Fruit fly (Drosophila melanogaster) whole organism, wandering third instar larva: ENCODE measurements around the gene Ir7f.
A peak's percentile ranks its signal among the peaks of the same experiment; 100 is the strongest.

Experiments used
- Abd-B ChIP-seq: fragments of >200 bp; optimal IDR thresholded peaks from 2 replicates; lab custom pipeline; 2017; ENCODE audit warnings: missing biosample characterization, missing genetic modification characterization
- CG32264 ChIP-seq: fragments of 200-800 bp; sonication (Bioruptor generic); optimal IDR thresholded peaks from 2 replicates; lab custom pipeline; 2016; ENCODE audit warnings: missing biosample characterization, missing genetic modification characterization
- CG9705 ChIP-seq: fragments of 200-800 bp; sonication (Bioruptor generic); optimal IDR thresholded peaks from 2 replicates; lab custom pipeline; 2018; ENCODE audit warnings: missing biosample characterization, mild to moderate bottlenecking, missing genetic modification characterization
- CrebA ChIP-seq: fragments of 200-800 bp; sonication (Bioruptor generic); optimal IDR thresholded peaks from 2 replicates; lab custom pipeline; 2016; ENCODE audit warnings: missing biosample characterization, mild to moderate bottlenecking, missing genetic modification characterization, borderline replicate concordance
- Dfd ChIP-seq: fragments of >200 bp; optimal IDR thresholded peaks from 2 replicates; lab custom pipeline; 2017; ENCODE audit warnings: missing biosample characterization, missing genetic modification characterization
- Dif ChIP-seq: fragments of 200-275, 200-300 bp; sonication (Bioruptor generic); optimal IDR thresholded peaks from 2 replicates; lab custom pipeline; 2018; ENCODE audit warnings: missing biosample characterization, missing genetic modification characterization; ENCODE audit not compliant: partially characterized antibody
- GATAd ChIP-seq: sonication (Bioruptor generic); optimal IDR thresholded peaks from 2 replicates; lab custom pipeline; 2016; ENCODE audit warnings: missing biosample characterization, missing genetic modification characterization
- HLH106 ChIP-seq: fragments of 200-800 bp; optimal IDR thresholded peaks from 3 replicates; lab custom pipeline; 2019; ENCODE audit warnings: missing biosample characterization, mild to moderate bottlenecking, missing genetic modification characterization, moderate library complexity
- Hnf4 ChIP-seq: fragments of 200-800 bp; sonication (Bioruptor generic); optimal IDR thresholded peaks from 2 replicates; lab custom pipeline; 2016; ENCODE audit warnings: missing biosample characterization, mild to moderate bottlenecking, missing genetic modification characterization
- Hr78 ChIP-seq: fragments of >200 bp; optimal IDR thresholded peaks from 2 replicates; lab custom pipeline; 2017; ENCODE audit warnings: missing biosample characterization, missing genetic modification characterization
- Hr83 ChIP-seq: fragments of 200-300 bp; sonication (Bioruptor generic); optimal IDR thresholded peaks from 2 replicates; lab custom pipeline; 2016; ENCODE audit warnings: missing biosample characterization, mild to moderate bottlenecking, missing genetic modification characterization, moderate library complexity; ENCODE audit not compliant: poor library complexity, severe bottlenecking
- Jra ChIP-seq: sonication (Bioruptor generic); optimal IDR thresholded peaks from 2 replicates; lab custom pipeline; 2016; ENCODE audit warnings: missing biosample characterization, missing genetic modification characterization
- Mio ChIP-seq: sonication (Bioruptor generic); optimal IDR thresholded peaks from 2 replicates; lab custom pipeline; 2016; ENCODE audit warnings: missing biosample characterization, missing genetic modification characterization
- Myc ChIP-seq: fragments of >200 bp; optimal IDR thresholded peaks from 2 replicates; lab custom pipeline; 2017
- N ChIP-seq: fragments of >200 bp; optimal IDR thresholded peaks from 2 replicates; lab custom pipeline; 2018; ENCODE audit warnings: missing biosample characterization, missing external identifiers, missing genetic modification characterization
- OdsH ChIP-seq: fragments of 200-800 bp; sonication (Bioruptor generic); optimal IDR thresholded peaks from 2 replicates; lab custom pipeline; 2016; ENCODE audit warnings: missing biosample characterization, mild to moderate bottlenecking, missing genetic modification characterization
- Rel ChIP-seq, 2 experiments: fragments of 200-800 bp; sonication (Bioruptor generic) in 1 of 2; optimal IDR thresholded peaks; 2 replicates in 1 of 2; 3 replicates in 1 of 2; lab custom pipeline; 2016 to 2019; ENCODE audit warnings: mild to moderate bottlenecking in 2 of 2, missing biosample characterization in 2 of 2, missing genetic modification characterization in 2 of 2, moderate library complexity in 1 of 2
- Sp1 ChIP-seq: fragments of 200-800 bp; sonication (Bioruptor generic); optimal IDR thresholded peaks from 3 replicates; lab custom pipeline; 2019; ENCODE audit warnings: missing biosample characterization, mild to moderate bottlenecking, missing genetic modification characterization, moderate library complexity
- Vsx2 ChIP-seq: fragments of 200-300, 225-300 bp; sonication (Bioruptor generic); optimal IDR thresholded peaks from 2 replicates; lab custom pipeline; 2018; ENCODE audit warnings: missing biosample characterization, missing genetic modification characterization; ENCODE audit not compliant: partially characterized antibody
- br ChIP-seq: fragments of 200-800 bp; sonication (Bioruptor generic); optimal IDR thresholded peaks from 2 replicates; lab custom pipeline; 2016; ENCODE audit warnings: missing biosample characterization, missing genetic modification characterization
- brk ChIP-seq: fragments of 200-800 bp; sonication (Bioruptor generic); optimal IDR thresholded peaks from 2 replicates; lab custom pipeline; 2016; ENCODE audit warnings: missing biosample characterization, mild to moderate bottlenecking, missing genetic modification characterization
- dl ChIP-seq, 2 experiments: fragments of 175-275, 200-275 bp in 1 of 2; fragments of 200-275 bp in 1 of 2; sonication (Bioruptor generic); optimal IDR thresholded peaks; lab custom pipeline; 2018; ENCODE audit warnings: mild to moderate bottlenecking in 2 of 2, missing biosample characterization in 2 of 2, missing genetic modification characterization in 2 of 2, moderate library complexity in 2 of 2; ENCODE audit not compliant: partially characterized antibody in 2 of 2, insufficient read depth in 1 of 2
- dmrt93B ChIP-seq: fragments of 200-800 bp; sonication (Bioruptor generic); optimal IDR thresholded peaks from 2 replicates; lab custom pipeline; 2018; ENCODE audit warnings: missing biosample characterization, mild to moderate bottlenecking, missing genetic modification characterization
- dsf ChIP-seq: sonication (Bioruptor generic); optimal IDR thresholded peaks from 2 replicates; lab custom pipeline; 2016; ENCODE audit warnings: missing biosample characterization, missing genetic modification characterization, borderline replicate concordance
- ey ChIP-seq: fragments of 200-800 bp; sonication (Bioruptor generic); optimal IDR thresholded peaks from 2 replicates; lab custom pipeline; 2016; ENCODE audit warnings: missing biosample characterization, missing genetic modification characterization
- foxo ChIP-seq, 2 experiments: fragments of 200-800 bp; sonication (Bioruptor generic); optimal IDR thresholded peaks; 2 replicates in 1 of 2; 3 replicates in 1 of 2; lab custom pipeline; 2016 to 2017; ENCODE audit warnings: missing biosample characterization in 2 of 2, missing genetic modification characterization in 2 of 2
- fru ChIP-seq: fragments of 200-800 bp; sonication (Bioruptor generic); optimal IDR thresholded peaks from 3 replicates; lab custom pipeline; 2016; ENCODE audit warnings: missing biosample characterization, mild to moderate bottlenecking, missing genetic modification characterization
- h ChIP-seq: fragments of 200-800 bp; sonication (Bioruptor generic); optimal IDR thresholded peaks from 3 replicates; lab custom pipeline; 2016; ENCODE audit warnings: missing biosample characterization, mild to moderate bottlenecking, missing genetic modification characterization
- jim ChIP-seq: fragments of 175-275, 200-325 bp; sonication (Bioruptor generic); optimal IDR thresholded peaks from 2 replicates; lab custom pipeline; 2016; ENCODE audit warnings: missing biosample characterization, mild to moderate bottlenecking, missing genetic modification characterization
- lola ChIP-seq: fragments of >200 bp; optimal IDR thresholded peaks from 2 replicates; lab custom pipeline; 2017; ENCODE audit warnings: missing biosample characterization, missing genetic modification characterization
- pan ChIP-seq: fragments of >200 bp; optimal IDR thresholded peaks from 2 replicates; lab custom pipeline; 2017
- psq ChIP-seq: fragments of 200-800 bp; sonication (Bioruptor generic); optimal IDR thresholded peaks from 3 replicates; lab custom pipeline; 2017; ENCODE audit warnings: missing biosample characterization, mild to moderate bottlenecking, missing genetic modification characterization, moderate library complexity
- rgr ChIP-seq: fragments of 200-800 bp; sonication (Bioruptor generic); optimal IDR thresholded peaks from 3 replicates; lab custom pipeline; 2016; ENCODE audit warnings: missing biosample characterization, mild to moderate bottlenecking, missing genetic modification characterization
- sage ChIP-seq: fragments of 200-800 bp; sonication (Bioruptor generic); optimal IDR thresholded peaks from 2 replicates; lab custom pipeline; 2016; ENCODE audit warnings: missing biosample characterization, mild to moderate bottlenecking, missing genetic modification characterization
- sv ChIP-seq: fragments of 200-800 bp; sonication (Bioruptor generic); optimal IDR thresholded peaks from 3 replicates; lab custom pipeline; 2016; ENCODE audit warnings: missing biosample characterization, missing genetic modification characterization
- tai ChIP-seq: sonication (Bioruptor generic); optimal IDR thresholded peaks from 2 replicates; lab custom pipeline; 2016; ENCODE audit warnings: missing biosample characterization, missing genetic modification characterization
- usp ChIP-seq: fragments of >200 bp; optimal IDR thresholded peaks from 2 replicates; lab custom pipeline; 2017; ENCODE audit warnings: missing biosample characterization, missing genetic modification characterization
- woc ChIP-seq: sonication (Bioruptor generic); optimal IDR thresholded peaks from 2 replicates; lab custom pipeline; 2016; ENCODE audit warnings: missing biosample characterization, mild to moderate bottlenecking, missing genetic modification characterization

The Ir7f gene

DNA sequence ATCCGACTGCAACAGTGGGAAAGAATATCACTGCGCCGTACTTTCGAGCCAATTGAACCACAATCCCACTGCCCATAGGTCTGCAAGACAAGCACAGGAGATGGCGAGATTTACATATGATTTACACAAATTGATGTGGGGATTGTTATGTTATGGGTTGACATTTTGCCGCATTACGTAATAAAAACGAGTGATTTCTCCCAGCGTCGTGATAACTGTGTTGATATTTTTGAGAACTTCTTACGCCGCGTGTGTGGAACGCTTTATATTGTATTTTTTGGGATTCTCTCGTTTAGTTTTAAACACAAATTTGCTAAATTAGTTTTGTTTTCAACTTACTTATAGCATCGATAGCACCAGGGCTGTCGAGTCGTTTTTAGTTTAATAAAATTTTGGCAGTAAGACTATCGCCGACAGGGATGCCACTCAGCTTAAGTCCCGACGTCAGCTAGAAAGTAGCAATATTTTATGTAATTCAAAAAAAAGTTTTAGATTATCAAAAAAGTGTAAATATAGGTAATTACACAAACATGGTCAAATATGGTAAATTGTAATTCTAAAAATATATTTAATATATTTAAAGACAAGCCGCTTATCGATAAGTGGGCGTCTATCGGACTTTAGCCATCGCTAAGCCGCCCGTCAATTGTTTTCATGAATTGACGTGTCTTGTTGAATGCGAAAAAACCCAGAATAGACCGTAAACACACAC, 9.7 kb upstream of the Ir7f start, which contains the start of the genes CG45089, ND-MNLL and p115:
TSS of gene CG45089 (minus strand) at position 388 of the 712 bp plus-strand sequence.
TSS of gene ND-MNLL (minus strand) at position 388 of the 712 bp plus-strand sequence.
TSS of gene p115 (plus strand) at position 621 of the 712 bp plus-strand sequence.
- TF ChIP-seq lola (GFP tag; lab: Kevin White, UChicago) (no peak), Dif (no peak), dmrt93B (GFP tag; lab: Kevin White, UChicago) (peak; percentile 9), ey (GFP tag; lab: Kevin White, UChicago) (peak; percentile 30), CG32264 (GFP tag; lab: Kevin White, UChicago) (no peak), dl (GFP tag; optimal IDR thresholded peaks at IDR 0.05; lab: Kevin White, UChicago; ENCODE audit: insufficient read depth in 1 of 2, partially characterized antibody in 2 of 2) (no peak), sv (GFP tag; lab: Kevin White, UChicago) (peak; percentile 44), Sp1 (GFP tag; lab: Kevin White, UChicago) (peak; percentile 59), CrebA (GFP tag; lab: Kevin White, UChicago) (no peak), Vsx2 (GFP tag; lab: Kevin White, UChicago) (no peak), Hr78 (GFP tag; lab: Kevin White, UChicago) (no peak), Hnf4 (peak; percentile 79), Abd-B (GFP tag; lab: Kevin White, UChicago) (no peak), psq (GFP tag; lab: Kevin White, UChicago) (peak; percentile 55), usp (no peak), rgr (GFP tag; lab: Kevin White, UChicago) (peak; percentile 70), Jra (GFP tag; lab: Kevin White, UChicago) (peak; percentile 33), HLH106 (tag; lab: Kevin White, UChicago) (peak; percentile 78), jim (GFP tag; lab: Kevin White, UChicago) (no peak), br (peak; percentile 40), brk (GFP tag; lab: Kevin White, UChicago) (no peak), Dfd (GFP tag; lab: Kevin White, UChicago) (no peak), OdsH (GFP tag; lab: Kevin White, UChicago) (peak; percentile 50), woc (GFP tag; lab: Kevin White, UChicago) (peak; percentile 61), dsf (GFP tag; lab: Kevin White, UChicago) (peak; percentile 32), tai (GFP tag; lab: Kevin White, UChicago) (no peak), Mio (no peak), CG9705 (GFP tag; lab: Kevin White, UChicago) (peak; percentile 50), sage (GFP tag; lab: Kevin White, UChicago) (peak; percentile 54), foxo (GFP tag; optimal IDR thresholded peaks at IDR 0.05; lab: Kevin White, UChicago) (peak in 1 of 2 experiments; percentile 79), GATAd (GFP tag; lab: Kevin White, UChicago) (peak; percentile 37), Rel (GFP tag; optimal IDR thresholded peaks at IDR 0.05; lab: Kevin White, UChicago) (no peak), Rel (tag; optimal IDR thresholded peaks at IDR 0.05; lab: Kevin White, UChicago) (peak; percentile 21), Myc (lab: Kevin White, UChicago) (peak; percentile 68), h (peak; percentile 69), N (GFP tag; lab: Kevin White, UChicago) (no peak), Hr83 (peak; percentile 31), pan (lab: Kevin White, UChicago) (no peak), fru (GFP tag; lab: Kevin White, UChicago) (peak; percentile 59)
- TF ChIP-seq, all 38 proteins: peak for 22

DNA sequence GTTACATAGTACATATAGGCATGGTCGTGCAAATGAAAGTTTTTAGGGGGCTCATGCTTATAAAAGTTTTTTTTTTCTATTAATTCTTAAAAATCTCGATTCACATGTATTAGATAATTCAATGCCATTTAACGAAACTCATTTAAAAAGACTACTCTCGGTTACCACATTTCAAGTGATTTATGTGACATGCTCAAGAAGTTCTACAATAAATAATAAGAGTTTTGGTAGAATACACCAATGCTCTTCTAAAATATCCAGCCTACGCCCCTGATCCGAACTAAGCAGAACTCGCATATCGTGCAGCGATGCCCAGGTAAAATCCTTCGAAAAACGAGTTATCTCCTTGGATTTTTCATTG, 8.7 kb upstream of the Ir7f start:
- no peak for TF ChIP-seq CG9705 (GFP tag; lab: Kevin White, UChicago)
- TF ChIP-seq HLH106 (tag; lab: Kevin White, UChicago) = peak; percentile 58
- no peak for TF ChIP-seq CG32264 (GFP tag; lab: Kevin White, UChicago)
- TF ChIP-seq tai (GFP tag; lab: Kevin White, UChicago) = no peak
- no peak for TF ChIP-seq sv (GFP tag; lab: Kevin White, UChicago)
- peak; percentile 63 for TF ChIP-seq ey (GFP tag; lab: Kevin White, UChicago)
- peak; percentile 59 for TF ChIP-seq h
- TF ChIP-seq Hr78 (GFP tag; lab: Kevin White, UChicago) = no peak
- TF ChIP-seq br = peak; percentile 39
- TF ChIP-seq dmrt93B (GFP tag; lab: Kevin White, UChicago) = peak; percentile 17
- no peak for TF ChIP-seq Mio
- TF ChIP-seq psq (GFP tag; lab: Kevin White, UChicago) = peak; percentile 12
- peak; percentile 52 for TF ChIP-seq OdsH (GFP tag; lab: Kevin White, UChicago)
- no peak for TF ChIP-seq Vsx2 (GFP tag; lab: Kevin White, UChicago)
- TF ChIP-seq dsf (GFP tag; lab: Kevin White, UChicago) = no peak
- TF ChIP-seq Sp1 (GFP tag; lab: Kevin White, UChicago) = peak; percentile 62
- no peak for TF ChIP-seq Rel (GFP tag; optimal IDR thresholded peaks at IDR 0.05; lab: Kevin White, UChicago)
- TF ChIP-seq Rel (tag; optimal IDR thresholded peaks at IDR 0.05; lab: Kevin White, UChicago) = no peak
- TF ChIP-seq Hnf4 = peak; percentile 38
- peak; percentile 68 for TF ChIP-seq fru (GFP tag; lab: Kevin White, UChicago)
- TF ChIP-seq foxo (GFP tag; optimal IDR thresholded peaks at IDR 0.05; lab: Kevin White, UChicago) = peak in 1 of 2 experiments; percentile 71
- TF ChIP-seq brk (GFP tag; lab: Kevin White, UChicago) = no peak
- no peak for TF ChIP-seq N (GFP tag; lab: Kevin White, UChicago)
- no peak for TF ChIP-seq dl (GFP tag; optimal IDR thresholded peaks at IDR 0.05; lab: Kevin White, UChicago; ENCODE audit: insufficient read depth in 1 of 2, partially characterized antibody in 2 of 2)
- no peak for TF ChIP-seq Hr83
- no peak for TF ChIP-seq usp
- TF ChIP-seq Abd-B (GFP tag; lab: Kevin White, UChicago) = no peak
- no peak for TF ChIP-seq Myc (lab: Kevin White, UChicago)
- TF ChIP-seq rgr (GFP tag; lab: Kevin White, UChicago) = peak; percentile 62
